Worm (Caenorhabditis elegans) whole organism, L2 larva: ENCODE results near the gene C35A5.6.

Experiments used
- R02D3.7 ChIP-seq: fragments of 150-350 bp; optimal IDR thresholded peaks from 2 replicates; lab custom pipeline; 2014; ENCODE audit warnings: missing biosample characterization, missing genetic modification characterization
- ZK546.5 ChIP-seq: sonication (generic microtip); optimal IDR thresholded peaks from 2 replicates; lab custom pipeline; 2017; ENCODE audit warnings: missing biosample characterization, missing genetic modification characterization
- ama-1 ChIP-seq: fragments of 150-350 bp; optimal IDR thresholded peaks from 2 replicates; lab custom pipeline; 2018; ENCODE audit warnings: inconsistent platforms
- ceh-82 ChIP-seq: fragments of 150-350 bp; optimal IDR thresholded peaks from 2 replicates; lab custom pipeline; 2014; ENCODE audit warnings: missing biosample characterization, missing genetic modification characterization
- egl-27 ChIP-seq: sonication (generic microtip); optimal IDR thresholded peaks from 3 replicates; lab custom pipeline; 2017; ENCODE audit warnings: missing biosample characterization, missing genetic modification reagents, missing genetic modification characterization
- mdl-1 ChIP-seq, 2 experiments: fragments of 150-350 bp in 1 of 2; sonication (generic microtip) in 1 of 2; optimal IDR thresholded peaks; 2 replicates each; lab custom pipeline; 2017; ENCODE audit warnings: missing biosample characterization in 2 of 2, missing genetic modification characterization in 2 of 2
- nhr-11 ChIP-seq: fragments of 150-350 bp; optimal IDR thresholded peaks from 2 replicates; lab custom pipeline; 2014; ENCODE audit warnings: missing biosample characterization, missing genetic modification characterization
- nhr-12 ChIP-seq: fragments of 150-350 bp; optimal IDR thresholded peaks from 2 replicates; lab custom pipeline; 2014; ENCODE audit warnings: missing biosample characterization, missing genetic modification characterization
- nhr-237 ChIP-seq: fragments of 150-350 bp; optimal IDR thresholded peaks from 2 replicates; lab custom pipeline; 2014; ENCODE audit warnings: missing biosample characterization, missing genetic modification characterization
- skn-1 ChIP-seq: sonication (generic microtip); optimal IDR thresholded peaks from 2 replicates; lab custom pipeline; 2017; ENCODE audit warnings: missing biosample characterization, missing genetic modification characterization
- unc-62 ChIP-seq: fragments of 150-350 bp; optimal IDR thresholded peaks from 2 replicates; lab custom pipeline; 2014; ENCODE audit warnings: missing biosample characterization, missing genetic modification reagents, missing genetic modification characterization
- ztf-11 ChIP-seq: sonication (generic microtip); optimal IDR thresholded peaks from 2 replicates; lab custom pipeline; 2017; ENCODE audit warnings: missing biosample characterization, missing genetic modification characterization

- TF ChIP-seq nhr-237 (tag; lab: Kevin White, UChicago): no peak
- no peak for TF ChIP-seq ztf-11 (tag; lab: Kevin White, UChicago)
- TF ChIP-seq ZK546.5 (tag; lab: Kevin White, UChicago): no peak
- TF ChIP-seq skn-1 (tag; lab: Kevin White, UChicago): no peak
- TF ChIP-seq ama-1 (lab: Kevin White, UChicago): no peak
- TF ChIP-seq nhr-12 (tag; lab: Kevin White, UChicago): no peak
- TF ChIP-seq ceh-82 (tag; lab: Kevin White, UChicago): no peak
- no peak for TF ChIP-seq mdl-1 (tag; optimal IDR thresholded peaks at IDR 0.05; lab: Kevin White, UChicago)
- no peak for TF ChIP-seq unc-62
- no peak for TF ChIP-seq nhr-11 (tag; lab: Kevin White, UChicago)
- TF ChIP-seq egl-27 (tag; lab: Kevin White, UChicago): no peak
- no peak for TF ChIP-seq R02D3.7 (tag; lab: Kevin White, UChicago)
Measured at ce11 chrV:10475421-10475820, 33.5 kb upstream of the C35A5.6 start.
